Worm (Caenorhabditis elegans) whole organism, L4/young adult: Measurements from ENCODE around the gene mrpl-32.

Experiments used
- dao-5 ChIP-seq: sonication (generic microtip); optimal IDR thresholded peaks from 2 replicates; lab custom pipeline; 2016; ENCODE audit warnings: missing genotype, missing genetic modification characterization, moderate library complexity, missing compliant biosample characterization
- him-1 ChIP-seq: sonication (generic microtip); optimal IDR thresholded peaks from 2 replicates; lab custom pipeline; 2016; ENCODE audit warnings: missing genotype, missing genetic modification reagents, missing genetic modification characterization, missing compliant biosample characterization

DNA sequence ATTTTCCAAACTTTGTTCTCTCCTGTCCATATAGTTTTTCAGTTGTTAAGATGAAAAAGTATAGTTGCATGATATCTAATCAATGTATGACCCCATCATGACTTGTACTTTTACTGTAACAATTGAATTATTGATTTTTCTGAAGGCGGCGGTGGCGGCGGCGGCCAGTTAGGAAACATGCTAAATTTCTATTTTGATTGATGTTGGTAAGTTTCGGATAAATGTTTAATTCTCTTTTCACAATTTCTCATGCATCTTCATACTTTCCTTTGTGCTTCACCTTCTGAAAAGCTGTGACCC lies 31.6 kb upstream of the mrpl-32 start, which contains the start of gene sor-1:
- TF ChIP-seq him-1 (tag; lab: Kevin White, UChicago): no peak
- TF ChIP-seq dao-5: no peak
